Worm (Caenorhabditis elegans) whole organism, L2 larva: ENCODE measurements around the gene cal-2.

ENCODE experiments used
- mab-5 ChIP-seq: fragments of 150-350 bp; optimal IDR thresholded peaks from 2 replicates; lab custom pipeline; 2014; ENCODE audit warnings: missing biosample characterization, missing genetic modification characterization
- nhr-25 ChIP-seq: fragments of 150-350 bp; sonication (generic microtip); optimal IDR thresholded peaks from 3 replicates; lab custom pipeline; 2014; ENCODE audit warnings: missing biosample characterization, missing genetic modification characterization

DNA sequence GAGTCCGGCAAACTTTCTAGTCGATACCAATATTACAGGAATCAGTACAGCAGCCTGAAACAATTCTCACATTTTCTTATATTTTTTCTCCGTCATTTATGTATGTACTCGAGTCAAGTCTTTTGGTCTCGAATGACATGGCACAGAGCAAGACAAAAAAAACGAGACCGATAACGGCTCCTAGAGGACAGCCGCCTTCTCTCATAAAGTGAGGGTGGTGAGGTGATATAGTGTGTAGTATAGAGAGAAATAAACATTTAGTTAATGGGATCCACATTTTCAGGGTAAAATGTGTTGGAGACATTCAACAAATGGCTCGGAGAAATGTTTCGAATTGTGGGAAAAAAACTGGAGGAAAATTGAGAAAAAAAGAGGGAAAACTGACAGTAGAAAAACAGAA lies 1.7 kb downstream of the cal-2 start:
- TF ChIP-seq mab-5: peak; percentile 7
- TF ChIP-seq nhr-25 (tag; lab: Kevin White, UChicago): no peak
